Fruit fly (Drosophila melanogaster): ENCODE data around the gene CG31415.

CG31415 gene

DNA sequence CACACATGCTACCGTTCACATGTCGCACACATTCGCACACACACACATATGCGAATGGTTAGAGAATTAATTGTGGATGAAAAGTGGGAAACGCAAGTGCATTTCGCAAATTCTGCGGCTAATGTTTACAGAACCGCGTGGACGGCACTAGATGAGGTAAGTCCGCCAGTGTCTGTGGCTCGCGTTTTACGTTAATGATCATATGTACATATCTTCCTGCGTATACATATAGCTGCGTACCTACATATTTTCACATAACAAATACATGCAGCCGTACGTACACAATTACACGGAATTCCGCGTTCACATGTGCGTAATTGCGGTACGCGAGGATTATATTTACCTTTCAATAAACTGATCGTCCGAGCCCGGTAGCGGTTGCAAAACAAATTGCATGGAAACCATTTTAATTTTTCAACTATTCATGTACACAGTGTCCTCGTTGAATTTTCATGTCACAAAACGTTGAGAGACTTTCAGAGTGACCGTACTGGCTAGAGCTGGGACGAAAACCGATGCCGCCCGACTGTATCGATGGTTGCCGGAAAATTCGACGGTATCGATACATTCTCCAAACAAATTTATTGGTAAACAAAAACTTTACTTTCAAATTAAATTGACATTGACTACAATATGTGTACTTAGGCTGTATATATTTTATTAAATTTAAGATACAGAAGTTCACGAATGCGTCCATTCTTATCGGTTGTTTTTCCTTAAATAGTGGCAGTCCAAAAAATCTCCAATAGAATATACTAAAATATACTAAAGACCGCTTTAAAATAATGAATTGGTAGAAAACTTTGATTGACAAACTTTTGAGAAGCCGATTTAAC lies 18.0 kb upstream of the CG31415 start, which contains the start of gene hyd:
TSS of gene hyd (minus strand) at position 495 of the 836 bp plus-strand sequence.
- TF ChIP-seq CG8478 (optimal IDR thresholded peaks at IDR 0.05) (peak; percentile 21), usp (GFP tag; optimal IDR thresholded peaks at IDR 0.05) (no peak)

DNA sequence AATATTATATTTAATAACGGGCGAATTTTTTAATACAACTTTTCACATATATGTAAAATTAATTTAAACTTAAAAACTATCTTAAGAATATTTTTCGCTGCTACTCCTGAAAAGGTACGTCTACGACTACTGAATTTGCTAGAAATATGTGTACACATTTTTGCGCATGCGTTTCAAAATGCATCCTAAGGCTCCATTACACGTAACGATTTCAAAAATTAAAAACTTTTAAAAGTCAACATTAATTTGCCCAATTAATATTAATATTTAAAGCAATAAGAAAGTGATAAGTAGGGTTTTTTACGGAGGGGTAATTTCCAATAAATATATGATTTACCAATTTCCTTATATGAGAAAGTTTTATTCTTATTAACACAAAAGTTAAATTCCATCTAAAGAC lies 12.5 kb upstream of the CG31415 start, which contains the start of gene FoxP:
TSS of gene FoxP (minus strand) at position 89 of the 400 bp plus-strand sequence.
- no peak for TF ChIP-seq psq (optimal IDR thresholded peaks at IDR 0.05)

DNA sequence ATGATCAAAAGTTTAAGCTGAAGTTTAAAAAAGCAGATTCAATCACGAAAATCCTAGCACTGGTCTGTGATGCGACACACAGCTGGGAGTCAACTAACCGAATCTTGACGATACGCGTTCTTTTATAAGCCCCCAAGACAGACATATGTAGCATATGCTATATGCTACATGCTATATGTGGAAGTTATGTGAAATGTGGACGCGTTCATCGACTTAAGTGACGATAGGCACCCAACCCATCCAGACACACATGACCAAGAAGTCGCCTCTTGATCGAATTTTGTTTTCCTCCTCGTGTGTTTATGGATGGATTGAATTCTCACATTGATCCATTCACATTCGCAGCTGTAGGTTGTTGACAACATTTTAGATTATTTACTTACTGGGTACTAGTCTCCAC lies 10.2 kb upstream of the CG31415 start, which contains the start of gene alphaTub85E:
TSS of gene alphaTub85E (minus strand) at position 101 of the 400 bp plus-strand sequence.
- TF ChIP-seq CG8478 (optimal IDR thresholded peaks at IDR 0.05) (no peak), usp (GFP tag; optimal IDR thresholded peaks at IDR 0.05) (no peak), Dll (optimal IDR thresholded peaks at IDR 0.05) (no peak), psq (optimal IDR thresholded peaks at IDR 0.05) (no peak), pan (optimal IDR thresholded peaks at IDR 0.05) (no peak)

DNA sequence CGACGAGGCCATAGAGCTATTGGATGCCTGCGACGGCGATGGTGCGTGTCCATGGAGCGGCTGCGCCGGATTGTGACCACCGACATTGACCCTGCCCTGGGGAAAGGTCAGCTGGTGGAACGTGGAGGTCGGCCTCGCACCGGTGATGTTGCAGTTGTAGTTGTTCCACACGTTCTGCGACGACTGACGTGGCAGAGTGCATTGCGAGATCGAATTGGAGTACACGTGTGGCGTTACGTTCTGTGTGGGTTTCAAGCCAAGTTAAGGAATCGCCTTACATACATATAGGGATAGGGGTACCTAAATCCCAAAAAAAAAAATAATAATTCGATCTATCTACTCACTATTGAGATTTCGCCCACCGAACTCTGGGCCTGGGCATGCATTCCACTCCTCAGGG lies 8.2 kb upstream of the CG31415 start:
- no peak for TF ChIP-seq Dll (optimal IDR thresholded peaks at IDR 0.05)
- no peak for TF ChIP-seq psq (optimal IDR thresholded peaks at IDR 0.05)
- no peak for TF ChIP-seq EcR (GFP tag; optimal IDR thresholded peaks at IDR 0.05)
- no peak for TF ChIP-seq CG8478 (optimal IDR thresholded peaks at IDR 0.05)
- TF ChIP-seq usp (GFP tag; optimal IDR thresholded peaks at IDR 0.05), result no peak
- no peak for TF ChIP-seq pan (optimal IDR thresholded peaks at IDR 0.05)

DNA sequence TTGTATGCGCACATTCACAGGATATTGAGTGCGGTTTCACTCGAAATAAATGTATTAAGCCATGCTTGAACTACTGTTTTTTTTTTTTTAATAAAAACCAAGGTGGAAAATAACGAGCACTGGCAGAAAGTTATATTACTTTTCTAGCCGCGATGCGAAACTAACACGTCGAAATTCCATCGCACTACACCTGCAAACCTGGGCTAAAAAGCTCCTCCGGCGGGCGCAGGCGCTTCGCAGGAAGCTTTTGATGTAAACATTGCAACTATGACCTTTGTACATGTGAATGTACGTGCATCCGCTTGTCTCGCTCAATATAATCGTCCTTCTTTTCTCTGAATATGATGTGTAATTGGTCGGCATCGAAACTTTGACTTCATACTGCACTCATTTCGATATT lies 3.5 kb upstream of the CG31415 start, which contains the start of gene side-VII:
TSS of gene side-VII (minus strand) at position 187 of the 400 bp plus-strand sequence.
- TF ChIP-seq EcR (GFP tag; optimal IDR thresholded peaks at IDR 0.05), result no peak
- TF ChIP-seq CG8478 (optimal IDR thresholded peaks at IDR 0.05), result no peak
- TF ChIP-seq pan (optimal IDR thresholded peaks at IDR 0.05), result no peak
- TF ChIP-seq usp (GFP tag; optimal IDR thresholded peaks at IDR 0.05), result no peak
- no peak for TF ChIP-seq psq (optimal IDR thresholded peaks at IDR 0.05)
- no peak for TF ChIP-seq Dll (optimal IDR thresholded peaks at IDR 0.05)

DNA sequence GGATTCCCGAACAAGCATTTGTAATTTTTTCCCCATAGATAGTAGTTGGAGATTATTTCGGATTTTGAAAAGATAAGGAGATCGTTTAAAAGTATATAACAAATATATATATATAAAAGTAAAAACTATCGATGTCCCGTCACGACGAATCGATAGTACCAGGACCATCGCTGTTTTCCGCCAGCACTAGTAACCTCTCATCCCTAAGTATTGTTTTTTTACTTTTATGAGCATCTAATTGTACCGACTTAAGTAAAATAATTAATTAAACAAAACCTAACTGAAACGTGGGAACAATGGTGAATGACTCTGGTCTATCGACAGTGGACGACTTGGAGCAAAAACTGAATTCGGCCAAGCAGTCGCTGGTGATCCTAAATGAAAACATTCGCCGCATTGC lies 2.6 kb upstream of the CG31415 start, which contains the start of gene Pnn:
TSS of gene Pnn (plus strand) at position 187 of the 400 bp plus-strand sequence.
- TF ChIP-seq usp (GFP tag; optimal IDR thresholded peaks at IDR 0.05) (no peak), pan (optimal IDR thresholded peaks at IDR 0.05) (no peak), CG8478 (optimal IDR thresholded peaks at IDR 0.05) (no peak), EcR (GFP tag; optimal IDR thresholded peaks at IDR 0.05) (no peak), Dll (optimal IDR thresholded peaks at IDR 0.05) (no peak), psq (optimal IDR thresholded peaks at IDR 0.05) (no peak)

DNA sequence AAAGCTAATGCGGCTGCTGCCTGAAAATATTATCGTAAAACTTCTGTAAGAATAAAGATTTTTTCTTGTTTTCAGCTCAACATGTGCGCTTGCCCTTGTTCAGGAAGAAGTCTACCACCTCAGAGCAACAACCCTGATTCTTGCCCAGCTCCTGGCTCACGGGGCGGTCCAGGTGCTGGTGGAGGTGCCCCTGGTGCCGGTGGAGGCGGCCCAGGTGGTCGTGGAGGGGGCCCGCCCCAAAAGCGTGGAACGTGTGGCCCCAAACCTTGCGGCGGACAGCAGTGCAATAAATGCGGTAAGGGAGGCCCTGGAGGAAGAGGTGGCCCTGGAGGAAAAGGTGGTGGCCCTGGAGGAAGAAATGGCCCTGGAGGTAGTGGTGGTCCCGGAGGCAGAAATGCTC lies 678 bp downstream of the CG31415 start:
- TF ChIP-seq pan (optimal IDR thresholded peaks at IDR 0.05) (no peak), Dll (optimal IDR thresholded peaks at IDR 0.05) (no peak), CG8478 (optimal IDR thresholded peaks at IDR 0.05) (no peak), psq (optimal IDR thresholded peaks at IDR 0.05) (no peak), EcR (GFP tag; optimal IDR thresholded peaks at IDR 0.05) (no peak), usp (GFP tag; optimal IDR thresholded peaks at IDR 0.05) (no peak)

DNA sequence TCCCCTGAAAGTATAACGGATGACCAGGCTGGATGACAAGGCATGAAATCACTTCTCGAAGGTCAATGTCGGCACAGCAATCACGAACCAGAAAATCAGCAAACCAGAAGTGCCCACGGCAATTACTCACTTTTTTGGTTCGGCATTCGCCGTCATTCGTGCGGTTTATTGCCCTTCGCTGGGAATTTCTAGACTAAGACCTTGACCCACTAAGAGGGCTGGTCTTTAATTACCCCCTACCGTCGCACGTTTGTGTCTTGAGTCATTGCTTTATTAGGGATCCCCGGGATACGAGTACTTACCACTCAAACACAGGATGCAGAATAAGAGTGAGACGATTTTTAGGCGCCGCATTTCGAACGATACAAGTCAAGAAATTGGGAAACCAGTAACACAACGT lies 2.1 kb downstream of the CG31415 start:
- TF ChIP-seq Dll (optimal IDR thresholded peaks at IDR 0.05) (no peak), usp (GFP tag; optimal IDR thresholded peaks at IDR 0.05) (no peak), EcR (GFP tag; optimal IDR thresholded peaks at IDR 0.05) (no peak), pan (optimal IDR thresholded peaks at IDR 0.05) (no peak), CG8478 (optimal IDR thresholded peaks at IDR 0.05) (no peak), psq (optimal IDR thresholded peaks at IDR 0.05) (no peak)

DNA sequence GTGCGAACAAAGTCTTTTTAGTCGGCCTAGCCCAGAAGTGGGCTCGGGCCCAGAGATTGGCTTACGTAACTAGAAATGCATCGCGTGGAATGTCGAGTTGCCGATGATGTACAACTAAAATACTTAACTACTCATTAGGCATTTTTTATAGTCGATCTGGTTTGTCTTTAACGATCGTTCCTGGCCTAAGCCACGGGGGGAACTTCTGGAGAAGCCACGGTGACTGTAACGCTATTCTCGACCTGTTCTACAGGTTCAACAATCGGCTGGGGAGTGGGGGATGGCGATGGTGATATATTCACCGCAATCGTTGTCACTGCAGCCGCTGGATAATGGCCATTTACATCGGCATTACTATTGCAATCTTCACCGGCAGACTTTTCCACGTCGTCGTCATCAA lies 3.0 kb downstream of the CG31415 start, which contains the start of gene CG34409:
TSS of gene CG34409 (minus strand) at position 101 of the 400 bp plus-strand sequence.
- no peak for TF ChIP-seq pan (optimal IDR thresholded peaks at IDR 0.05)
- TF ChIP-seq EcR (GFP tag; optimal IDR thresholded peaks at IDR 0.05), result no peak
- TF ChIP-seq usp (GFP tag; optimal IDR thresholded peaks at IDR 0.05), result no peak
- no peak for TF ChIP-seq CG8478 (optimal IDR thresholded peaks at IDR 0.05)
- no peak for TF ChIP-seq psq (optimal IDR thresholded peaks at IDR 0.05)
- TF ChIP-seq Dll (optimal IDR thresholded peaks at IDR 0.05), result no peak

DNA sequence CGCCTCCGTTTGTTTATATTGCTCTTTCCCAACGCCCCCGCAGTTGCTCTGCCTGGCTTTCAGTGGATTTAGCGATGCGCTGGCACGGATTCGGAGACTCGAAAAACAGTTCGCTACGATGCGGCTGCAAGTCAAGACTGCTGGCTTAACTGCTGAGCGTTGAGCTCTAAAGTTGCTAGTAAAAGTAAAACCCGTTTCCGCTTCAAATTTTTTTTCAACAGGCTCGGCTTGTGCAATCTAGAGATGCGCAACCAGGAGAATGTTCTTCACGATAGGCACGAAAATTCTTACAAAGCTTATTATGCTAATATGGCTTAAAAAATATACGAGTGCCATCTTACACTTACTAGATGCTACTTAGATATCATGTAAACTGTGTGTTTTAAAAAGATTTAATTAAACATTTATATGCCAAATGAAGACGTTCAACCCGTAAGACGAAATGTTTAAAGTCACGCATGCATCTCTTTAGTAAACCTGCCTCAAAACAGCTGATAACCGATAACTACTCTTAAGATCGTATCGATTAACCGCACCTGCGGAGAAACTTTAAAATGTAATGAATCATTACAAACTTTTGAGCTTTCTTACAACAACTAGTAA lies 4.1 kb downstream of the CG31415 start, which contains the start of gene CG12948:
TSS of gene CG12948 (minus strand) at position 473 of the 603 bp plus-strand sequence.
- TF ChIP-seq EcR (GFP tag; optimal IDR thresholded peaks at IDR 0.05), result peak in 1 of 2 experiments; percentile 4
- TF ChIP-seq psq (optimal IDR thresholded peaks at IDR 0.05), result no peak

DNA sequence ATGACTTTTGCATAAGTTTGCCTTT lies 4.4 kb downstream of the CG31415 start, which contains the start of gene PpD3:
TSS of gene PpD3 (plus strand) at position 1 of the 25 bp plus-strand sequence.
- no peak for TF ChIP-seq Dll (optimal IDR thresholded peaks at IDR 0.05)
- no peak for TF ChIP-seq CG8478 (optimal IDR thresholded peaks at IDR 0.05)
- no peak for TF ChIP-seq usp (GFP tag; optimal IDR thresholded peaks at IDR 0.05)
- TF ChIP-seq pan (optimal IDR thresholded peaks at IDR 0.05), result no peak
- TF ChIP-seq psq (optimal IDR thresholded peaks at IDR 0.05), result no peak
- TF ChIP-seq EcR (GFP tag; optimal IDR thresholded peaks at IDR 0.05), result no peak

DNA sequence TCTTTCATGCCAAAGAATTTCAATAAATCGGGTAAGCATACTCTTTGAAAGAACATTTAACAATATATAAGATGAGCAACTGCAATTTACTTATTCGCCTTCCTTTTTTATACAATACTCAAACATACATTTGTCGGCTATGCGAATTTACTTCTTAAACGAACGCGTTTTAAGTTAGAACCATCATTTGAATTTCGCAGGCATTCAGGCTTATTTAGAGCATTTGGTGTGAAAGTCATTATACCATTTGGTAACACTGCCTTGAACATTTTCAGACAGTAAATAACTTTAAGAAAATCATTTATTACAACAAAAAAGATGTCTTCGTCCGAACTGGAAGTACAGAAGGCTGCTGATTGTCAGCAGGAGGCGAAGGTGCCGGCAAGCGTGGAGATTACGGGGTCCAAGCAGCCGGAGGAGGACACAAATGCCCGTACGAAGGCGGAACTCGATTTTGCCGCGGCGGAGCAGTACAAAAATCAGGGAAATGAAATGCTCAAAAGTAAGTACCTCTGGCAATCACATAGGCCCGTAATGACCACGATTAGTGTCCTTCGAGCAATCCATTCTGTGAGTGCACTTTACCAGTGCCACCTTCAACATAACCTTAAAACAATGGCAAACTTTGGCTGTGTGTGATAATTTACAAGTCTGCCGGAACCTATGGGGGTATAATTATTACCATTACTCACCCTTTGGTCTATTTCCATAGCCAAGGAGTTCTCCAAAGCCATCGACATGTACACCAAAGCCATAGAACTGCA lies 4.8 kb downstream of the CG31415 start:
- TF ChIP-seq pan (optimal IDR thresholded peaks at IDR 0.05), result no peak
- no peak for TF ChIP-seq EcR (GFP tag; optimal IDR thresholded peaks at IDR 0.05)
